Worm (Caenorhabditis elegans) whole organism, L1 larva: ENCODE data around the gene moa-2.

Experiments used
- aly-2 ChIP-seq: fragments of 150-350 bp; optimal IDR thresholded peaks from 2 replicates; lab custom pipeline; 2014; ENCODE audit warnings: missing biosample characterization, missing genetic modification characterization
- ama-1 ChIP-seq: fragments of 150-350 bp; optimal IDR thresholded peaks from 2 replicates; lab custom pipeline; 2014
- blmp-1 ChIP-seq: fragments of 150-350 bp; optimal IDR thresholded peaks from 2 replicates; lab custom pipeline; 2014; ENCODE audit warnings: missing biosample characterization, missing genetic modification characterization
- ceh-8 ChIP-seq: fragments of 200-800 bp; sonication (Bioruptor generic); optimal IDR thresholded peaks from 2 replicates; lab custom pipeline; 2018; ENCODE audit warnings: mild to moderate bottlenecking, missing genetic modification characterization, moderate library complexity, missing compliant biosample characterization
- ceh-88 ChIP-seq: fragments of 200-800 bp; sonication (Bioruptor generic); IDR thresholded peaks from 2 replicates; pipeline ENCODE4 v1.3.6; 2022; ENCODE audit warnings: missing genetic modification characterization, missing compliant biosample characterization
- ceh-90 ChIP-seq: sonication (generic microtip); optimal IDR thresholded peaks from 2 replicates; lab custom pipeline; 2016; ENCODE audit warnings: missing genetic modification characterization, missing compliant biosample characterization
- ces-1 ChIP-seq: fragments of 150-350 bp; optimal IDR thresholded peaks from 2 replicates; lab custom pipeline; 2014; ENCODE audit warnings: missing biosample characterization, missing genetic modification reagents, missing genetic modification characterization
- efl-1 ChIP-seq, 4 experiments: fragments of 150-350 bp; optimal IDR thresholded peaks in 3 of 4; peaks in 1 of 4; 1 replicate in 1 of 4; 2 replicates in 3 of 4; lab custom pipeline; 2014; ENCODE audit warnings: missing biosample characterization in 2 of 4, missing genetic modification characterization in 2 of 4, missing genetic modification reagents in 2 of 4
- egl-13 ChIP-seq: sonication (generic microtip); optimal IDR thresholded peaks from 2 replicates; lab custom pipeline; 2016; ENCODE audit warnings: missing genotype, missing genetic modification reagents, missing genetic modification characterization, missing compliant biosample characterization
- fkh-8 ChIP-seq: sonication (generic microtip); optimal IDR thresholded peaks from 2 replicates; lab custom pipeline; 2016; ENCODE audit warnings: mild to moderate bottlenecking, missing genetic modification characterization, missing compliant biosample characterization
- grh-1 ChIP-seq: fragments of 200-800 bp; sonication (Bioruptor generic); IDR thresholded peaks from 2 replicates; pipeline ENCODE4 v1.3.6; 2022; ENCODE audit warnings: missing genetic modification reagents, missing genetic modification characterization, missing compliant biosample characterization
- hlh-17 ChIP-seq: fragments of 200-800 bp; sonication (Bioruptor generic); optimal IDR thresholded peaks from 2 replicates; lab custom pipeline; 2018; ENCODE audit warnings: missing genetic modification characterization, mild to moderate bottlenecking, missing compliant biosample characterization, moderate library complexity, borderline replicate concordance
- irx-1 ChIP-seq: sonication (generic microtip); optimal IDR thresholded peaks from 2 replicates; lab custom pipeline; 2016; ENCODE audit warnings: missing genetic modification characterization, missing compliant biosample characterization
- jun-1 ChIP-seq: fragments of 150-350 bp; optimal IDR thresholded peaks from 2 replicates; lab custom pipeline; 2014; ENCODE audit warnings: missing biosample characterization, missing genetic modification reagents, missing genetic modification characterization
- lin-13 ChIP-seq: fragments of 150-350 bp; optimal IDR thresholded peaks from 2 replicates; lab custom pipeline; 2014; ENCODE audit warnings: missing biosample characterization, missing genetic modification reagents, missing genetic modification characterization
- lin-14 ChIP-seq: fragments of 200-800 bp; sonication (Bioruptor generic); optimal IDR thresholded peaks from 2 replicates; lab custom pipeline; 2018; ENCODE audit warnings: mild to moderate bottlenecking, missing genetic modification characterization, moderate library complexity, missing compliant biosample characterization
- lin-35 ChIP-seq, 2 experiments: fragments of 150-350 bp; optimal IDR thresholded peaks; 2 replicates each; lab custom pipeline; 2014; ENCODE audit warnings: missing biosample characterization in 2 of 2, missing genetic modification characterization in 2 of 2, missing genetic modification reagents in 2 of 2
- lir-3 ChIP-seq: sonication (generic microtip); optimal IDR thresholded peaks from 2 replicates; lab custom pipeline; 2016; ENCODE audit warnings: mild to moderate bottlenecking, missing genetic modification characterization, moderate library complexity, missing compliant biosample characterization; ENCODE audit not compliant: poor library complexity
- lsy-2 ChIP-seq, 2 experiments: fragments of 150-350 bp; optimal IDR thresholded peaks; 2 replicates each; lab custom pipeline; 2014; ENCODE audit warnings: missing biosample characterization in 2 of 2, missing genetic modification characterization in 2 of 2
- mef-2 ChIP-seq: fragments of 150-350 bp; optimal IDR thresholded peaks from 2 replicates; lab custom pipeline; 2014; ENCODE audit warnings: missing biosample characterization, missing genetic modification characterization
- mep-1 ChIP-seq: fragments of 150-350 bp; optimal IDR thresholded peaks from 2 replicates; lab custom pipeline; 2014; ENCODE audit warnings: missing biosample characterization, missing genetic modification characterization
- nhr-12 ChIP-seq: sonication (generic microtip); optimal IDR thresholded peaks from 2 replicates; lab custom pipeline; 2017; ENCODE audit warnings: missing biosample characterization, missing genetic modification characterization
- nhr-19 ChIP-seq: fragments of 200-800 bp; sonication (Bioruptor generic); conservative IDR thresholded peaks from 2 replicates; pipeline ENCODE4 v1.3.6; 2022; ENCODE audit warnings: missing genetic modification characterization, missing compliant biosample characterization
- nhr-20 ChIP-seq: sonication (generic microtip); optimal IDR thresholded peaks from 2 replicates; lab custom pipeline; 2016; ENCODE audit warnings: mild to moderate bottlenecking, missing genetic modification characterization, missing compliant biosample characterization
- nhr-237 ChIP-seq: fragments of 150-350 bp; optimal IDR thresholded peaks from 2 replicates; lab custom pipeline; 2014; ENCODE audit warnings: missing biosample characterization, missing genetic modification characterization
- nhr-47 ChIP-seq: sonication (generic microtip); optimal IDR thresholded peaks from 2 replicates; lab custom pipeline; 2016; ENCODE audit warnings: mild to moderate bottlenecking, missing genetic modification characterization, moderate library complexity, missing compliant biosample characterization
- nhr-71 ChIP-seq: sonication (generic microtip); optimal IDR thresholded peaks from 2 replicates; lab custom pipeline; 2016; ENCODE audit warnings: mild to moderate bottlenecking, missing genetic modification characterization, moderate library complexity, missing compliant biosample characterization
- nhr-85 ChIP-seq: sonication (generic microtip); peaks from one replicate; lab custom pipeline; 2016; ENCODE audit warnings: missing genetic modification characterization, inconsistent platforms, missing compliant biosample characterization
- pax-3 ChIP-seq: fragments of 200-800 bp; sonication (Bioruptor generic); optimal IDR thresholded peaks from 2 replicates; lab custom pipeline; 2018; ENCODE audit warnings: mild to moderate bottlenecking, missing genetic modification characterization, moderate library complexity, missing compliant biosample characterization
- rnt-1 ChIP-seq: sonication (generic microtip); optimal IDR thresholded peaks from 2 replicates; lab custom pipeline; 2016; ENCODE audit warnings: mild to moderate bottlenecking, missing genetic modification characterization, moderate library complexity, missing compliant biosample characterization
- snu-23 ChIP-seq: sonication (generic microtip); optimal IDR thresholded peaks from 2 replicates; lab custom pipeline; 2016; ENCODE audit warnings: missing genetic modification characterization, missing compliant biosample characterization
- sox-4 ChIP-seq: sonication (generic microtip); optimal IDR thresholded peaks from 2 replicates; lab custom pipeline; 2016; ENCODE audit warnings: missing genetic modification characterization, missing compliant biosample characterization
- sptf-1 ChIP-seq: fragments of 150-350 bp; optimal IDR thresholded peaks from 2 replicates; lab custom pipeline; 2014; ENCODE audit warnings: missing biosample characterization, missing genetic modification characterization
- swsn-7 ChIP-seq: sonication (generic microtip); optimal IDR thresholded peaks from 2 replicates; lab custom pipeline; 2016; ENCODE audit warnings: missing genetic modification characterization, missing compliant biosample characterization
- tbx-2 ChIP-seq: sonication (generic microtip); optimal IDR thresholded peaks from 2 replicates; lab custom pipeline; 2016; ENCODE audit warnings: missing genetic modification characterization, missing compliant biosample characterization
- unc-30 ChIP-seq: sonication (generic microtip); optimal IDR thresholded peaks from 2 replicates; lab custom pipeline; 2017; ENCODE audit warnings: missing biosample characterization, missing genetic modification characterization
- unc-62 ChIP-seq: fragments of 150-350 bp; optimal IDR thresholded peaks from 2 replicates; lab custom pipeline; 2014; ENCODE audit warnings: missing biosample characterization, missing genetic modification reagents, missing genetic modification characterization
- vab-15 ChIP-seq: sonication (generic microtip); optimal IDR thresholded peaks from 2 replicates; lab custom pipeline; 2017; ENCODE audit warnings: missing genotype, mild to moderate bottlenecking, missing genetic modification characterization, missing compliant biosample characterization
- zip-4 ChIP-seq: fragments of 200-800 bp; sonication (Bioruptor generic); optimal IDR thresholded peaks from 2 replicates; lab custom pipeline; 2018; ENCODE audit warnings: mild to moderate bottlenecking, missing genetic modification characterization, moderate library complexity, missing compliant biosample characterization
- ztf-11 ChIP-seq, 2 experiments: sonication (generic microtip); optimal IDR thresholded peaks; 2 replicates each; lab custom pipeline; 2016 to 2017; ENCODE audit warnings: missing genetic modification characterization in 2 of 2, missing biosample characterization in 1 of 2, missing compliant biosample characterization in 1 of 2
- ztf-4 ChIP-seq: fragments of 150-350 bp; optimal IDR thresholded peaks from 2 replicates; lab custom pipeline; 2014; ENCODE audit warnings: missing biosample characterization, missing genetic modification characterization

moa-2 gene

DNA sequence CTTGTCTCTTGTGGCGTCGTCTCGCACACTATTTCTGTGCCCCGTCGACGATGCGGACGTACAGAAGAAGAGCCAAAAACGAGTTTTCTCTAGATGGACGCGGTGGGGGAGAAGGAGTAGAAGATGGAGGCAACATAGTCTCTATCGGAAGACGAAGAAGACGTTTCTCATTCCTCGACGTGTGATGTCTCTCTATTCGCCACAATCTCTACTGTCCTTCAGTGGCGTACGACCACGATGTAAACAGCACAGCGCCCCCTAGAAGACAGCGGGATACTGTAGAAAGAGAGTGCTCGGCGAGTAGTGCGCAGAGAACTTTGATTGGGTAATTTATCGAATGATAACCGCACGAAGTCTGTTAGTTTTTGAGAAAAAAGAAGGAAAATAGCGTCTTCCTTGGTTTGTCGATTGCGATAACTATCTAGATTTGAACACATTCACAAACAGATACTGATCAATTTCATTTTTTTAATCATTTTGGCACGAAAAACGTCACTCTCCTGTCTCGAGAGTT is 19.3 kb downstream of the moa-2 start:
- no peak for TF ChIP-seq fkh-8
- TF ChIP-seq ama-1, result no peak
- no peak for TF ChIP-seq nhr-47
- no peak for TF ChIP-seq ceh-90 (tag; lab: Kevin White, UChicago)
- no peak for TF ChIP-seq lir-3 (tag; lab: Kevin White, UChicago)
- TF ChIP-seq ztf-4 (tag; lab: Kevin White, UChicago), result no peak
- TF ChIP-seq sptf-1, result no peak
- no peak for TF ChIP-seq lin-35 (GFP tag; optimal IDR thresholded peaks at IDR 0.05; lab: Kevin White, UChicago)
- no peak for TF ChIP-seq egl-13 (tag; lab: Kevin White, UChicago)
- TF ChIP-seq nhr-237, result no peak
- no peak for TF ChIP-seq mep-1
- no peak for TF ChIP-seq zip-4 (GFP tag; lab: Kevin White, UChicago)
- TF ChIP-seq ztf-11 (tag; optimal IDR thresholded peaks at IDR 0.05; lab: Kevin White, UChicago), result no peak
- no peak for TF ChIP-seq mef-2 (tag; lab: Kevin White, UChicago)
- no peak for TF ChIP-seq irx-1 (tag; lab: Kevin White, UChicago)
- TF ChIP-seq jun-1 (tag; lab: Kevin White, UChicago), result no peak
- no peak for TF ChIP-seq sox-4 (tag; lab: Kevin White, UChicago)
- TF ChIP-seq efl-1 (optimal IDR thresholded peaks at IDR 0.05; lab: Kevin White, UChicago), result no peak
- peak in 1 of 2 experiments; percentile 77 for TF ChIP-seq efl-1 (GFP tag; optimal IDR thresholded peaks at IDR 0.05 in 1 of 2; lab: Kevin White, UChicago)
- no peak for TF ChIP-seq pax-3 (tag; lab: Kevin White, UChicago)
- TF ChIP-seq ceh-88 (GFP tag; lab: Robert Waterston, UW), result no peak
- TF ChIP-seq ceh-8 (GFP tag; lab: Kevin White, UChicago), result no peak
- TF ChIP-seq nhr-12 (tag; lab: Kevin White, UChicago), result no peak
- TF ChIP-seq snu-23 (GFP tag; lab: Kevin White, UChicago), result peak; percentile 35
- TF ChIP-seq rnt-1 (tag; lab: Kevin White, UChicago), result no peak
- TF ChIP-seq vab-15 (tag; lab: Kevin White, UChicago), result peak; percentile 69
- TF ChIP-seq unc-62 (GFP tag; lab: Kevin White, UChicago), result no peak
- TF ChIP-seq nhr-20, result no peak
- TF ChIP-seq grh-1 (GFP tag; lab: Robert Waterston, UW), result peak; percentile 71
- no peak for TF ChIP-seq ces-1 (GFP tag; lab: Kevin White, UChicago)
- TF ChIP-seq lin-13 (GFP tag; lab: Kevin White, UChicago), result no peak
- TF ChIP-seq lsy-2 (tag; optimal IDR thresholded peaks at IDR 0.05; lab: Kevin White, UChicago), result peak in 1 of 2 experiments; percentile 57
- peak; percentile 40 for TF ChIP-seq nhr-71 (tag; lab: Kevin White, UChicago)
- TF ChIP-seq nhr-19 (GFP tag; lab: Robert Waterston, UW), result 0 out of 2 replicates have a peak, but pooled peaks have one; percentile 7
- TF ChIP-seq swsn-7, result no peak
- TF ChIP-seq hlh-17 (GFP tag; lab: Kevin White, UChicago), result no peak
- TF ChIP-seq lin-14 (GFP tag; lab: Kevin White, UChicago), result peak; percentile 57
- no peak for TF ChIP-seq aly-2 (tag; lab: Kevin White, UChicago)
- peak; percentile 77 for TF ChIP-seq nhr-85 (tag; lab: Kevin White, UChicago)
- TF ChIP-seq tbx-2, result no peak

DNA sequence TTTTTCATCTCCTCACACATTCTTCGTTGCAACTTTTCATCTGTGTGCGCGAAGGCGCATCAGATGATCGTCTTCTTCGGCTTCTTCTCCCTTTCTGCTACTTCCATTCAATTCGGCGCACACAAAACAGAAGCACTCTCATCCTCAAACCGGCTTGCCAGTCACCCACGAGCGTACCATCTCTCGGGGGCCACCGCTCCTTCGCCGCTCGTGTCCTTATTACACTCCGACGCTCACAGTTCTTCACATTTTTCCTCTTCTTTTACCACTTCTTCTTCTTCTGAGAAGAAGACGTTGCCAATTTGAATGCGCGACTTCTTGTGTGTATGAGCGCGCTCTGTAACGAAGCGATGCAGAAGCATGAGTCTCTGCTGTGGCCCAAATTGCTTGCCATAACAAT is 20.3 kb downstream of the moa-2 start:
- peak; percentile 16 for TF ChIP-seq blmp-1 (tag; lab: Kevin White, UChicago)
- TF ChIP-seq unc-30 (tag; lab: Kevin White, UChicago), result no peak
